Worm (Caenorhabditis elegans) whole organism, L1 larva: Measurements from ENCODE around the gene K10H10.4.

ENCODE experiments used
- ama-1 ChIP-seq: fragments of 150-350 bp; optimal IDR thresholded peaks from 2 replicates; lab custom pipeline; 2014
- efl-1 ChIP-seq, 4 experiments: fragments of 150-350 bp; optimal IDR thresholded peaks in 3 of 4; peaks in 1 of 4; 1 replicate in 1 of 4; 2 replicates in 3 of 4; lab custom pipeline; 2014; ENCODE audit warnings: missing biosample characterization in 2 of 4, missing genetic modification characterization in 2 of 4, missing genetic modification reagents in 2 of 4
- nhr-76 ChIP-seq: sonication (generic microtip); optimal IDR thresholded peaks from 2 replicates; lab custom pipeline; 2017; ENCODE audit warnings: missing biosample characterization, missing genetic modification characterization
- skn-1 ChIP-seq: fragments of 150-350 bp; optimal IDR thresholded peaks from 2 replicates; lab custom pipeline; 2014; ENCODE audit warnings: missing biosample characterization, missing genetic modification characterization
- unc-130 ChIP-seq: fragments of 150-350 bp; optimal IDR thresholded peaks from 2 replicates; lab custom pipeline; 2017; ENCODE audit warnings: missing biosample characterization, missing genetic modification characterization, inconsistent platforms
- vab-15 ChIP-seq: sonication (generic microtip); optimal IDR thresholded peaks from 2 replicates; lab custom pipeline; 2017; ENCODE audit warnings: missing genotype, mild to moderate bottlenecking, missing genetic modification characterization, missing compliant biosample characterization

DNA sequence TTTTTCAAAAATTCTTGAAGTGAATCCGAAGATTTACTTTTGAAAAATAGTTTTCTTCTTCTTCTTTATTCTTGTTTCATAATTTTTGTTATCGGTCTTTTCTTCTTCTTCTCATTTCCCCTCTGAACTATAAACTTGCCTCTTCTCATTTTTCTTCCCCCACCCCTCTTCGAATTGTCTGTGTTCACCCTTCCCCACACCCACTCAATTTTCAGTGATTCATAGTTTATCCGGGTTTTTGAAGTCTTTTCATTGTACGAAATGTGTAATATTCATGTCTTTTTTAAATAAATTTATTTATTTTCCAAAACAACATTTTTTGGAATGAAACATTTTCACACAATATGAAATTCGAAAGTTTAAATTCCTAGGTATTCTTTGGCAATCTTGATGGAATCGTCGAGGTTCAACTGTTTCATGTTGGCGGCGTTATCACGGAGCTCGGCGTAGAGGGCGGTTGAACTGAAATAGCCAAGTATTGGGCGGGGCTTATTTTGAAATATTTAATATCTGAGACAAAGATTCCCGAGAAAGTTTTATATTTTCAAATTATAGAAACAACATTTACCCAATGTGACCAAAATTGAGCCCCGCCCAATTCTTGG lies 7.5 kb upstream of the K10H10.4 start:
- TF ChIP-seq vab-15 (tag; lab: Kevin White, UChicago) (no peak), skn-1 (tag; lab: Kevin White, UChicago) (no peak), unc-130 (tag; lab: Kevin White, UChicago) (no peak), nhr-76 (tag; lab: Kevin White, UChicago) (no peak), efl-1 (optimal IDR thresholded peaks at IDR 0.05; lab: Kevin White, UChicago) (no peak), efl-1 (GFP tag; optimal IDR thresholded peaks at IDR 0.05 in 1 of 2; lab: Kevin White, UChicago) (no peak), ama-1 (no peak)
